Fruit fly (Drosophila melanogaster): Measurements from ENCODE around the gene CG32755.

The CG32755 gene

DNA sequence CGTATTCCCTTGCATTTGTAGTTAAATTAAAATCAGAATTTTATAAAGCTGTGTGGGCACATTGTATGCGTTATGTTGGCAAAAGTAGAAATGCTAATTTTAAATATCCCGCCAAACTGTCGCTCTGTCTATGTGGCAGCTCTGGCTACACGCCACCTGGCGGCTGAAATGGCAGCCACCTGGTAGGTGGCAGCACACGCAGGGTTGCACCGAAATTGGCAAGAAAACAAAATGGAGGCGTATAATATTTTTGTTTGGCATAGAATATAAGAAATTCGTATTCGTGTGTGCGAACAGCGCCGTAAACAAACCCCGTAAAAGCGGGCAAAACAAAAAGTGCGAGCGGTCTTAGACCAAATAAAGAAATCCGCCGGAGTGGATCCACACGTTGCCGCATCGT is 42.1 kb upstream of the CG32755 start, which contains the start of gene CG12236 (continued):
- TF ChIP-seq Gsc (GFP tag; IDR thresholded peaks at IDR 0.05) (no peak), Fer2 (tag; optimal IDR thresholded peaks at IDR 0.05) (peak; percentile 13), bigmax (GFP tag; optimal IDR thresholded peaks at IDR 0.05) (peak; percentile 39), Med (GFP tag) (peak; percentile 93), gsb (GFP tag; IDR thresholded peaks at IDR 0.05) (no peak), CG11247 (GFP tag; IDR thresholded peaks at IDR 0.05) (peak; percentile 49; the same call in 1 of the 2 replicates), so (GFP tag; IDR thresholded peaks at IDR 0.05) (peak; percentile 15; the same call in 1 of the 3 replicates), dm (GFP tag; optimal IDR thresholded peaks at IDR 0.05) (peak; percentile 63), row (GFP tag; IDR thresholded peaks at IDR 0.05) (peak; percentile 32; the same call in 1 of the 3 replicates), knrl (GFP tag; IDR thresholded peaks at IDR 0.05; ENCODE audit: partially characterized antibody) (peak; percentile 40; the same call in 1 of the 3 replicates), bbx (GFP tag; IDR thresholded peaks at IDR 0.05; ENCODE audit: partially characterized antibody) (no peak), CG12155 (GFP tag; optimal IDR thresholded peaks at IDR 0.05) (peak; percentile 20), crc (GFP tag; optimal IDR thresholded peaks at IDR 0.05) (no peak), sisA (GFP tag; IDR thresholded peaks at IDR 0.05) (no peak), CG10543 (GFP tag; optimal IDR thresholded peaks at IDR 0.05) (peak; percentile 48), sima (GFP tag; optimal IDR thresholded peaks at IDR 0.05) (no peak), Chrac-16 (GFP tag; optimal IDR thresholded peaks at IDR 0.05) (peak; percentile 13), Eip74EF (GFP tag; optimal IDR thresholded peaks at IDR 0.05) (no peak), CG17186 (GFP tag; optimal IDR thresholded peaks at IDR 0.05) (peak; percentile 85), sens (GFP tag) (peak; percentile 85), tgo (GFP tag; IDR thresholded peaks at IDR 0.05) (no peak), CG30020 (tag; optimal IDR thresholded peaks at IDR 0.05) (peak; percentile 22), sob (GFP tag; IDR thresholded peaks at IDR 0.05) (peak; percentile 66), gro (GFP tag; optimal IDR thresholded peaks at IDR 0.05) (peak; percentile 56), dan (GFP tag; IDR thresholded peaks at IDR 0.05) (no peak), Dbx (GFP tag; IDR thresholded peaks at IDR 0.05) (peak; percentile 71; the same call in 2 of the 3 replicates), pnt (GFP tag; optimal IDR thresholded peaks at IDR 0.05) (no peak), sd (tag; optimal IDR thresholded peaks at IDR 0.05) (peak; percentile 53), CG43689 (GFP tag; IDR thresholded peaks at IDR 0.05) (no peak), ken (GFP tag; IDR thresholded peaks at IDR 0.05) (peak; percentile 47; the same call in 1 of the 3 replicates), CG4707 (GFP tag; optimal IDR thresholded peaks at IDR 0.05) (peak; percentile 13), Stat92E (GFP tag; optimal IDR thresholded peaks at IDR 0.05) (peak in 1 of 3 experiments; percentile 19), CG11560 (tag; IDR thresholded peaks at IDR 0.05) (0 out of 3 replicates have a peak, but pooled peaks have one; percentile 50), CG2120 (GFP tag; optimal IDR thresholded peaks at IDR 0.05) (peak; percentile 36), D19A (tag; optimal IDR thresholded peaks at IDR 0.05) (peak; percentile 35), CG30431 (GFP tag; optimal IDR thresholded peaks at IDR 0.05) (no peak), CG34224 (GFP tag; IDR thresholded peaks at IDR 0.05; ENCODE audit: partially characterized antibody) (no peak), CG8924 (tag; optimal IDR thresholded peaks at IDR 0.05) (peak; percentile 13), CG5953 (GFP tag; IDR thresholded peaks at IDR 0.05) (no peak), CG42726 (GFP tag; IDR thresholded peaks at IDR 0.05; ENCODE audit: partially characterized antibody) (no peak), Mes4 (GFP tag; optimal IDR thresholded peaks at IDR 0.05) (peak; percentile 1), CG7839 (tag; optimal IDR thresholded peaks at IDR 0.05) (peak; percentile 36), en (GFP tag; optimal IDR thresholded peaks at IDR 0.05) (no peak), CG4820 (GFP tag; optimal IDR thresholded peaks at IDR 0.05) (no peak), Dek (tag; optimal IDR thresholded peaks at IDR 0.05) (peak; percentile 38), CG17802 (tag; optimal IDR thresholded peaks at IDR 0.05) (no peak), Jarid2 (GFP tag; optimal IDR thresholded peaks at IDR 0.05) (no peak), CG16863 (GFP tag; optimal IDR thresholded peaks at IDR 0.05) (no peak), gcm (GFP tag; optimal IDR thresholded peaks at IDR 0.05) (no peak), CG10431 (GFP tag; optimal IDR thresholded peaks at IDR 0.05) (no peak)

All from whole organism, embryonic.